Fruit fly (Drosophila melanogaster) whole organism, adult: Measurements from ENCODE around the gene ohgt.

Experiments
- CG11617 ChIP-seq: fragments of 200-800 bp; sonication (Bioruptor generic); optimal IDR thresholded peaks from 2 replicates; lab custom pipeline; 2017; ENCODE audit warnings: mild to moderate bottlenecking, missing biosample characterization, missing genetic modification reagents, missing genetic modification characterization
- CG12768 ChIP-seq: fragments of 200-800 bp; sonication (Bioruptor generic); optimal IDR thresholded peaks from 2 replicates; lab custom pipeline; 2017; ENCODE audit warnings: missing biosample characterization, missing genetic modification characterization, mild to moderate bottlenecking, moderate library complexity, missing genetic modification reagents
- CG14711 ChIP-seq: fragments of 200-800 bp; sonication (Bioruptor generic); optimal IDR thresholded peaks from 2 replicates; lab custom pipeline; 2018; ENCODE audit warnings: missing biosample characterization, mild to moderate bottlenecking, missing genetic modification characterization, moderate library complexity
- CG1620 ChIP-seq: fragments of 200-800 bp; sonication (Bioruptor generic); optimal IDR thresholded peaks from 2 replicates; lab custom pipeline; 2016; ENCODE audit warnings: missing biosample characterization, missing genetic modification characterization
- CG33017 ChIP-seq: fragments of 200-800 bp; sonication (Bioruptor generic); optimal IDR thresholded peaks from 2 replicates; lab custom pipeline; 2018; ENCODE audit warnings: missing biosample characterization, mild to moderate bottlenecking, missing genetic modification characterization, moderate library complexity
- CG5204 ChIP-seq: fragments of 200-800 bp; sonication (Bioruptor generic); optimal IDR thresholded peaks from 2 replicates; lab custom pipeline; 2016; ENCODE audit warnings: missing biosample characterization, missing genetic modification characterization
- CG7045 ChIP-seq: fragments of 200-800 bp; sonication (Bioruptor generic); optimal IDR thresholded peaks from 2 replicates; lab custom pipeline; 2017; ENCODE audit warnings: missing biosample characterization, mild to moderate bottlenecking, missing genetic modification characterization
- CG7101 ChIP-seq: fragments of 200-800 bp; sonication (Bioruptor generic); optimal IDR thresholded peaks from 2 replicates; lab custom pipeline; 2018; ENCODE audit warnings: missing biosample characterization, mild to moderate bottlenecking, missing genetic modification characterization, moderate library complexity
- Clk ChIP-seq: fragments of 200-800 bp; sonication (Bioruptor generic); optimal IDR thresholded peaks from 2 replicates; lab custom pipeline; 2017; ENCODE audit warnings: missing biosample characterization, missing genetic modification characterization
- Crg-1 ChIP-seq: fragments of 200-800 bp; sonication (Bioruptor generic); optimal IDR thresholded peaks from 2 replicates; lab custom pipeline; 2016; ENCODE audit warnings: missing biosample characterization, missing genetic modification characterization
- Hr96 ChIP-seq: fragments of 200-800 bp; sonication (Bioruptor generic); optimal IDR thresholded peaks from 2 replicates; lab custom pipeline; 2016; ENCODE audit warnings: missing biosample characterization, missing genetic modification characterization
- Mnt ChIP-seq: fragments of 200-800 bp; sonication (Bioruptor generic); optimal IDR thresholded peaks from 2 replicates; lab custom pipeline; 2016; ENCODE audit warnings: missing biosample characterization, mild to moderate bottlenecking, missing genetic modification characterization
- bab1 ChIP-seq: fragments of 200-800 bp; sonication (Bioruptor generic); optimal IDR thresholded peaks from 3 replicates; lab custom pipeline; 2019; ENCODE audit warnings: missing biosample characterization, mild to moderate bottlenecking, missing genetic modification characterization, moderate library complexity
- cic ChIP-seq: fragments of 200-800 bp; sonication (Bioruptor generic); optimal IDR thresholded peaks from 2 replicates; lab custom pipeline; 2017; ENCODE audit warnings: missing biosample characterization, mild to moderate bottlenecking, missing genetic modification characterization, moderate library complexity
- cnc ChIP-seq, 2 experiments: fragments of >200 bp; optimal IDR thresholded peaks; 2 replicates each; lab custom pipeline; 2017
- kay ChIP-seq: fragments of 200-800 bp; sonication (Bioruptor generic); peaks from one replicate; lab custom pipeline; 2016; ENCODE audit warnings: missing biosample characterization, missing genetic modification characterization, borderline replicate concordance
- ovo ChIP-seq: fragments of 200-800 bp; sonication (Bioruptor generic); optimal IDR thresholded peaks from 2 replicates; lab custom pipeline; 2016; ENCODE audit warnings: missing biosample characterization, missing genetic modification characterization
- pad ChIP-seq: fragments of 200-800 bp; sonication (Bioruptor generic); optimal IDR thresholded peaks from 3 replicates; lab custom pipeline; 2017; ENCODE audit warnings: missing biosample characterization, missing genetic modification characterization, mild to moderate bottlenecking, moderate library complexity, missing genetic modification reagents
- tj ChIP-seq: fragments of 200-800 bp; sonication (Bioruptor generic); optimal IDR thresholded peaks from 3 replicates; lab custom pipeline; 2017; ENCODE audit warnings: missing biosample characterization, mild to moderate bottlenecking, missing genetic modification characterization, moderate library complexity
- toe ChIP-seq: fragments of 200-800 bp; sonication (Bioruptor generic); optimal IDR thresholded peaks from 2 replicates; lab custom pipeline; 2016; ENCODE audit warnings: missing biosample characterization, missing genetic modification characterization

Gene ohgt

DNA sequence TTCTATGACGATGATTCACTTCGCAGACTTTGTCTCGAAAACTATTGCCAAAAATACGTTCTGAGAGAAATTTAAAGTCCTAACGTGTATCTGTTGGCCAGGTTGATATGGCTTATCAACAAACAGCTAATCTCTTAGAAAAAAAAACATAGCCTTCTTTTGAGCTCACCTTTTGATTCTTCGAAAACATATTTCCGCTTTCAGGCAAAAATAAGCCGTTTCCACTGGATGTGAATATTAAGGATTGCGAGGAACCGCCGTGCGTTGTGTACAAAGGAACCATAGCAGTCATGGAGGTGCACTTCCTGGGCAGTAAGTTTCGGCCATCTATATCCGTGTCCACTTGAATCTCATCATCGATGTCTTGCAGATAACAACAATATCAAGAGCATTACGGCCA lies 4.6 kb downstream of the ohgt start:
- TF ChIP-seq cic (GFP tag; lab: Kevin White, UChicago): no peak
- no peak for TF ChIP-seq CG1620 (GFP tag; lab: Kevin White, UChicago)
- no peak for TF ChIP-seq pad
- no peak for TF ChIP-seq Hr96 (GFP tag; lab: Kevin White, UChicago)
- TF ChIP-seq Mnt (GFP tag; lab: Kevin White, UChicago): no peak
- no peak for TF ChIP-seq ovo (GFP tag; lab: Kevin White, UChicago)
- TF ChIP-seq kay: no peak
- no peak for TF ChIP-seq Clk (GFP tag; lab: Kevin White, UChicago)
- TF ChIP-seq CG7101 (tag; lab: Kevin White, UChicago): no peak
- TF ChIP-seq CG33017: no peak
- no peak for TF ChIP-seq toe
- TF ChIP-seq cnc (optimal IDR thresholded peaks at IDR 0.05; lab: Kevin White, UChicago): no peak
- no peak for TF ChIP-seq bab1 (GFP tag; lab: Kevin White, UChicago)
- TF ChIP-seq tj: no peak
- no peak for TF ChIP-seq CG5204
- TF ChIP-seq CG14711: no peak
- no peak for TF ChIP-seq CG12768 (GFP tag; lab: Kevin White, UChicago)
- TF ChIP-seq Crg-1: no peak
- TF ChIP-seq CG11617: no peak

- TF ChIP-seq Crg-1: peak; percentile 34
- no peak for TF ChIP-seq CG1620 (GFP tag; lab: Kevin White, UChicago)
- TF ChIP-seq CG12768 (GFP tag; lab: Kevin White, UChicago): peak; percentile 71
- TF ChIP-seq bab1 (GFP tag; lab: Kevin White, UChicago): no peak
- peak; percentile 22 for TF ChIP-seq pad
- TF ChIP-seq CG7101 (tag; lab: Kevin White, UChicago): peak; percentile 11
- TF ChIP-seq CG33017: peak; percentile 70
- TF ChIP-seq CG7045: peak; percentile 3
- TF ChIP-seq Clk (GFP tag; lab: Kevin White, UChicago): no peak
- peak; percentile 92 for TF ChIP-seq cic (GFP tag; lab: Kevin White, UChicago)
- peak; percentile 53 for TF ChIP-seq Mnt (GFP tag; lab: Kevin White, UChicago)
- peak; percentile 2 for TF ChIP-seq CG5204
- TF ChIP-seq CG14711: peak; percentile 4
- peak; percentile 58 for TF ChIP-seq ovo (GFP tag; lab: Kevin White, UChicago)
These were observed 5.4 kb downstream of the ohgt start for dm6 chr3R:10054278-10054975.

dm6 chr3R:10055004-10055403 lies 6.0 kb downstream of the ohgt start:
- TF ChIP-seq Clk (GFP tag; lab: Kevin White, UChicago) (no peak), CG12768 (GFP tag; lab: Kevin White, UChicago) (no peak), bab1 (GFP tag; lab: Kevin White, UChicago) (no peak), kay (no peak), ovo (GFP tag; lab: Kevin White, UChicago) (no peak), Crg-1 (no peak), CG7101 (tag; lab: Kevin White, UChicago) (no peak), CG1620 (GFP tag; lab: Kevin White, UChicago) (no peak), toe (no peak), CG11617 (no peak), CG7045 (no peak)

DNA sequence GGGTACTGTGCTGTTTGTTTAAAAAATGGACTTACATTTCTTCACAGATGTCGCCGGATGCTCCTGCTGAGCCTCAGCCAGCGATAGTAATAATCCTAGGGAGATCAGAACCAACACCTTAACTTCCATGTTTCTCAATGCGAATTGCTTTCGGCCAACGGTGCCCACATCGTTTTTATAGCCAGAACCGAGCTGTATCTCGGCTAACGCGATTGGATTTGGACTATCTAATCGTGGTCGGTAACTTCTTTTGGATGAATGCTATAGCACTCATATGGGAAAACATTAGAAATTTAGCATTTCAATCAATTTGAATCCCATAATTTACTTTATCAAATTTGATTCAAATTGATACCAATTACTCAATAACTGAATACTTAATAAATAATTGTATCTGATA lies 7.0 kb downstream of the ohgt start, which contains the start of gene Npc2d:
Gene Npc2d (minus strand): TSS at position 133 of the 400 bp plus-strand sequence.
- TF ChIP-seq CG12768 (GFP tag; lab: Kevin White, UChicago): no peak
- TF ChIP-seq bab1 (GFP tag; lab: Kevin White, UChicago): no peak
- TF ChIP-seq CG1620 (GFP tag; lab: Kevin White, UChicago): no peak
- TF ChIP-seq Clk (GFP tag; lab: Kevin White, UChicago): no peak
- TF ChIP-seq kay: no peak
- TF ChIP-seq cnc (optimal IDR thresholded peaks at IDR 0.05; lab: Kevin White, UChicago): no peak
- TF ChIP-seq pad: no peak
- TF ChIP-seq CG11617: no peak

- TF ChIP-seq CG11617 (no peak), Mnt (GFP tag; lab: Kevin White, UChicago) (no peak), Crg-1 (no peak), CG12768 (GFP tag; lab: Kevin White, UChicago) (no peak), CG33017 (no peak), cic (GFP tag; lab: Kevin White, UChicago) (no peak)
These were observed 7.6 kb downstream of the ohgt start for dm6 chr3R:10056647-10057046.

DNA sequence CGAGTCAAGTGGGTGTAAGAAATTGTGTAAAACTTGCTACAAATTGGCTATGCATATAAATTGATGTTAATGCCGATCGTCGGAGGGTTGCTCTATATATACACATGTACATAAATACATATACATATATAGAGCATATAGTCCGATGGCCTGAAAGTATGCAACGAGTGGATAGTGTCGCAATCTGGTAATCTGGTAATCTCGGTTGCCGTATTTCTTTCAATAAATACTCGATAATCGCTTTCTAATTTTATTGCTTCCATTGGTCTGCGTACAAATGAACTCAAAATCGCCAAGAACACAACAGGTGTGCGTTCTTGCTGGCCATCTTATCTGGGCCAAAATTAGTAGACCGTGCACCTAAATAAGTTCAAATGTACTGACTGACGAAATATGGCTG lies 10.4 kb downstream of the ohgt start:
- TF ChIP-seq CG12768 (GFP tag; lab: Kevin White, UChicago): no peak
- peak; percentile 27 for TF ChIP-seq kay

DNA sequence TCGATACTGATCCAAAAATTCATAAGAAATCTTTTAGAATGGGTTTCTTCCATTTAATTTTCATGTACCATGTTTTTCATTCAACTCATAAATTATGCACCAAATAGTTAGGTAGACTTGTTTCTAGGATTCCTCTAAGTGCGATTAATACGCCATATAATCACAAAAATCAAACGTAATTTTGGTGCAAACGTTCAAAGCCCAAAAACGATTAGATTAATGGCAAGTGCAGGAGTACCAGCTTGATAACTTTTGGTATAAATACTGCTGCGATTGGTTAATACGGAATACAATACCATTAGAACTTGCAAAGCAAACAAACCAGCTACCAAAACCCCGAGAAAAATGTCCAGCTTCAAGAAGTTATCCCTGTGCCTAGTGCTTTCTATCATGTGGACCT lies 11.0 kb downstream of the ohgt start, which contains the start of gene Npc2c:
Gene Npc2c (plus strand): TSS at position 301 of the 400 bp plus-strand sequence.
- TF ChIP-seq cnc (optimal IDR thresholded peaks at IDR 0.05; lab: Kevin White, UChicago) (no peak), tj (no peak), CG11617 (no peak), CG7045 (no peak), cic (GFP tag; lab: Kevin White, UChicago) (no peak), CG33017 (no peak), pad (no peak), bab1 (GFP tag; lab: Kevin White, UChicago) (no peak), CG12768 (GFP tag; lab: Kevin White, UChicago) (no peak), ovo (GFP tag; lab: Kevin White, UChicago) (no peak), kay (no peak), Mnt (GFP tag; lab: Kevin White, UChicago) (no peak), Hr96 (GFP tag; lab: Kevin White, UChicago) (no peak), Crg-1 (no peak), CG1620 (GFP tag; lab: Kevin White, UChicago) (no peak)
